Fruit fly (Drosophila melanogaster): ENCODE measurements around the gene Ada3.

Gene Ada3

dm6 chrX:18085470-18085797 lies at the start of gene Ada3 (continued):
- TF ChIP-seq Abd-B (GFP tag; optimal IDR thresholded peaks at IDR 0.05) (peak; percentile 57), ttk (GFP tag; IDR thresholded peaks at IDR 0.05) (peak; percentile 51), CG4707 (GFP tag; optimal IDR thresholded peaks at IDR 0.05) (peak; percentile 96), CG13624 (GFP tag; optimal IDR thresholded peaks at IDR 0.05) (peak; percentile 89), Scr (GFP tag; IDR thresholded peaks at IDR 0.05; ENCODE audit: partially characterized antibody) (no peak), sd (tag; optimal IDR thresholded peaks at IDR 0.05) (peak; percentile 59), sug (tag; optimal IDR thresholded peaks at IDR 0.05) (peak; percentile 78), NC2β (GFP tag; optimal IDR thresholded peaks at IDR 0.05) (peak; percentile 76), HmgZ (tag; optimal IDR thresholded peaks at IDR 0.05) (peak; percentile 76), da (GFP tag; optimal IDR thresholded peaks at IDR 0.05) (peak; percentile 6), br (optimal IDR thresholded peaks at IDR 0.05) (no peak), CG31388 (GFP tag; optimal IDR thresholded peaks at IDR 0.05) (no peak), Ptx1 (GFP tag; IDR thresholded peaks at IDR 0.05) (peak; percentile 75), gt (GFP tag; IDR thresholded peaks at IDR 0.05) (no peak), dpn (GFP tag; optimal IDR thresholded peaks at IDR 0.05) (peak; percentile 76 to 81), Oli (tag; optimal IDR thresholded peaks at IDR 0.05) (peak; percentile 54), bab2 (GFP tag; optimal IDR thresholded peaks at IDR 0.05) (peak; percentile 87), Spps (tag; optimal IDR thresholded peaks at IDR 0.05) (no peak), CG31365 (tag; optimal IDR thresholded peaks at IDR 0.05) (no peak), gcm2 (GFP tag; optimal IDR thresholded peaks at IDR 0.05) (peak; percentile 42), CG13894 (tag; optimal IDR thresholded peaks at IDR 0.05) (peak; percentile 15), CG31441 (GFP tag; IDR thresholded peaks at IDR 0.05) (peak; percentile 67), CG17359 (tag; optimal IDR thresholded peaks at IDR 0.05) (peak; percentile 70), CG10274 (GFP tag; optimal IDR thresholded peaks at IDR 0.05) (peak; percentile 28), CG11504 (tag; optimal IDR thresholded peaks at IDR 0.05) (peak; percentile 76), E2f1 (GFP tag; IDR thresholded peaks at IDR 0.05) (peak; percentile 47; the same call in 1 of the 2 replicates), CG9215 (GFP tag; IDR thresholded peaks at IDR 0.05) (peak; percentile 67), org-1 (GFP tag; optimal IDR thresholded peaks at IDR 0.05) (peak; percentile 53), CG3163 (GFP tag; optimal IDR thresholded peaks at IDR 0.05) (peak; percentile 19), Hand (GFP tag; optimal IDR thresholded peaks at IDR 0.05) (peak; percentile 36), chn (GFP tag; optimal IDR thresholded peaks at IDR 0.05) (peak; percentile 61), CG16813 (GFP tag; IDR thresholded peaks at IDR 0.05; ENCODE audit: partially characterized antibody) (no peak; the same call in 2 of the 3 replicates), Dp (GFP tag; optimal IDR thresholded peaks at IDR 0.05) (peak; percentile 44), insv (GFP tag; optimal IDR thresholded peaks at IDR 0.05) (peak in 1 of 2 experiments; percentile 29), BEAF-32 (GFP tag; optimal IDR thresholded peaks at IDR 0.05) (peak; percentile 53), Xbp1 (GFP tag; optimal IDR thresholded peaks at IDR 0.05) (peak; percentile 79), shn (GFP tag; optimal IDR thresholded peaks at IDR 0.05) (peak; percentile 70), gem (tag; optimal IDR thresholded peaks at IDR 0.05) (peak; percentile 85), CG6765 (GFP tag; optimal IDR thresholded peaks at IDR 0.05) (peak; percentile 48), Mrtf (GFP tag; IDR thresholded peaks at IDR 0.05) (0 out of 3 replicates have a peak, but pooled peaks have one; percentile 61), CG9817 (tag; optimal IDR thresholded peaks at IDR 0.05) (peak; percentile 77), nmo (GFP tag; optimal IDR thresholded peaks at IDR 0.05) (peak; percentile 84), CG2199 (GFP tag; IDR thresholded peaks at IDR 0.05) (no peak), H15 (GFP tag; IDR thresholded peaks at IDR 0.05) (peak; percentile 40; the same call in 1 of the 3 replicates), Doc3 (GFP tag; IDR thresholded peaks at IDR 0.05; ENCODE audit: partially characterized antibody) (no peak), Oaz (GFP tag; IDR thresholded peaks at IDR 0.05) (peak; percentile 57), CG2120 (GFP tag; optimal IDR thresholded peaks at IDR 0.05) (peak; percentile 90), psq (GFP tag; optimal IDR thresholded peaks at IDR 0.05) (peak; percentile 24), CG8765 (GFP tag; IDR thresholded peaks at IDR 0.05) (no peak), grau (tag; optimal IDR thresholded peaks at IDR 0.05) (peak; percentile 82), eyg (GFP tag; optimal IDR thresholded peaks at IDR 0.05) (peak; percentile 63)

All from whole organism, embryonic.